Worm (Caenorhabditis elegans) whole organism, L3 larva: ENCODE data around the gene smf-1.

Experiments
- ZK546.5 ChIP-seq: sonication (generic microtip); optimal IDR thresholded peaks from 2 replicates; lab custom pipeline; 2017; ENCODE audit warnings: missing biosample characterization, missing genetic modification characterization
- aly-2 ChIP-seq: fragments of 150-350 bp; optimal IDR thresholded peaks from 2 replicates; lab custom pipeline; 2014; ENCODE audit warnings: missing biosample characterization, missing genetic modification characterization
- ama-1 ChIP-seq: fragments of 150-350 bp; optimal IDR thresholded peaks from 2 replicates; lab custom pipeline; 2018
- ceh-28 ChIP-seq: fragments of 150-350 bp; optimal IDR thresholded peaks from 2 replicates; lab custom pipeline; 2014; ENCODE audit warnings: missing biosample characterization, missing genetic modification reagents, missing genetic modification characterization
- ceh-82 ChIP-seq: fragments of 150-350 bp; optimal IDR thresholded peaks from 2 replicates; lab custom pipeline; 2014; ENCODE audit warnings: missing biosample characterization, missing genetic modification characterization
- ceh-9 ChIP-seq: sonication (generic microtip); optimal IDR thresholded peaks from 2 replicates; lab custom pipeline; 2018; ENCODE audit warnings: missing biosample characterization, missing genetic modification characterization
- egl-27 ChIP-seq: sonication (generic microtip); optimal IDR thresholded peaks from 4 replicates; lab custom pipeline; 2017; ENCODE audit warnings: missing biosample characterization, missing genetic modification reagents, missing genetic modification characterization
- egl-5 ChIP-seq: fragments of 150-350 bp; optimal IDR thresholded peaks from 2 replicates; lab custom pipeline; 2017; ENCODE audit warnings: missing biosample characterization, missing genetic modification reagents, missing genetic modification characterization, inconsistent platforms
- elt-2 ChIP-seq: sonication (generic microtip); optimal IDR thresholded peaks from 2 replicates; lab custom pipeline; 2016; ENCODE audit warnings: missing genetic modification reagents, mild to moderate bottlenecking, missing genetic modification characterization, missing compliant biosample characterization
- elt-3 ChIP-seq, 3 experiments: fragments of 150-350 bp in 1 of 3; sonication (generic microtip) in 2 of 3; optimal IDR thresholded peaks; 2 replicates in 2 of 3; 4 replicates in 1 of 3; lab custom pipeline; 2014 to 2017; ENCODE audit warnings: missing biosample characterization in 3 of 3, missing genetic modification characterization in 3 of 3
- eor-1 ChIP-seq, 2 experiments: fragments of 150-350 bp; optimal IDR thresholded peaks; 2 replicates each; lab custom pipeline; 2014 to 2018; ENCODE audit warnings: missing biosample characterization in 2 of 2, missing genetic modification characterization in 2 of 2
- fkh-10 ChIP-seq: sonication (generic microtip); optimal IDR thresholded peaks from 2 replicates; lab custom pipeline; 2017; ENCODE audit warnings: missing biosample characterization, missing genetic modification reagents, missing genetic modification characterization
- fkh-2 ChIP-seq: fragments of 150-350 bp; optimal IDR thresholded peaks from 2 replicates; lab custom pipeline; 2014; ENCODE audit warnings: missing biosample characterization, missing genetic modification reagents, missing genetic modification characterization
- hmg-11 ChIP-seq: sonication (generic microtip); optimal IDR thresholded peaks from 2 replicates; lab custom pipeline; 2016; ENCODE audit warnings: missing genetic modification characterization, missing compliant biosample characterization
- jun-1 ChIP-seq: fragments of 150-350 bp; optimal IDR thresholded peaks from 2 replicates; lab custom pipeline; 2014; ENCODE audit warnings: missing biosample characterization, missing genetic modification reagents, missing genetic modification characterization
- lin-15B ChIP-seq: fragments of 150-350 bp; optimal IDR thresholded peaks from 2 replicates; lab custom pipeline; 2014; ENCODE audit warnings: missing biosample characterization, missing genetic modification characterization
- lin-39 ChIP-seq: fragments of 150-350 bp; optimal IDR thresholded peaks from 2 replicates; lab custom pipeline; 2018; ENCODE audit warnings: missing biosample characterization, missing genetic modification reagents, missing genetic modification characterization
- lsy-12 ChIP-seq: sonication (generic microtip); optimal IDR thresholded peaks from 2 replicates; lab custom pipeline; 2016; ENCODE audit warnings: mild to moderate bottlenecking, missing genetic modification characterization, missing compliant biosample characterization
- mdl-1 ChIP-seq: fragments of 150-350 bp; optimal IDR thresholded peaks from 2 replicates; lab custom pipeline; 2014; ENCODE audit warnings: missing biosample characterization, missing genetic modification characterization
- nfya-1 ChIP-seq: sonication (generic microtip); optimal IDR thresholded peaks from 2 replicates; lab custom pipeline; 2017; ENCODE audit warnings: missing genetic modification characterization, mild to moderate bottlenecking, missing compliant biosample characterization, antibody characterized with exemption, moderate library complexity; ENCODE audit not compliant: insufficient read depth
- nhr-11 ChIP-seq: fragments of 150-350 bp; optimal IDR thresholded peaks from 2 replicates; lab custom pipeline; 2014; ENCODE audit warnings: missing biosample characterization, missing genetic modification characterization
- nhr-12 ChIP-seq: fragments of 150-350 bp; optimal IDR thresholded peaks from 2 replicates; lab custom pipeline; 2014; ENCODE audit warnings: missing biosample characterization, missing genetic modification characterization
- nhr-23 ChIP-seq: fragments of 150-350 bp; optimal IDR thresholded peaks from 2 replicates; lab custom pipeline; 2014; ENCODE audit warnings: missing biosample characterization, missing genetic modification reagents, missing genetic modification characterization
- nhr-237 ChIP-seq: fragments of 150-350 bp; optimal IDR thresholded peaks from 2 replicates; lab custom pipeline; 2014; ENCODE audit warnings: missing biosample characterization, missing genetic modification characterization
- nhr-25 ChIP-seq: sonication (generic microtip); optimal IDR thresholded peaks from 2 replicates; lab custom pipeline; 2017; ENCODE audit warnings: missing biosample characterization, missing genetic modification characterization
- nhr-28 ChIP-seq: fragments of 150-350 bp; optimal IDR thresholded peaks from 2 replicates; lab custom pipeline; 2014; ENCODE audit warnings: missing biosample characterization, missing genetic modification characterization
- nhr-43 ChIP-seq: sonication (generic microtip); optimal IDR thresholded peaks from 2 replicates; lab custom pipeline; 2016; ENCODE audit warnings: mild to moderate bottlenecking, missing genetic modification characterization, missing compliant biosample characterization; ENCODE audit not compliant: poor library complexity, severe bottlenecking
- nhr-67 ChIP-seq: fragments of 150-350 bp; optimal IDR thresholded peaks from 2 replicates; lab custom pipeline; 2014; ENCODE audit warnings: missing biosample characterization, missing genetic modification characterization
- nhr-76 ChIP-seq: fragments of 150-350 bp; sonication (generic microtip); optimal IDR thresholded peaks from 5 replicates; lab custom pipeline; 2014; ENCODE audit warnings: missing biosample characterization, missing genetic modification characterization
- nhr-77 ChIP-seq: fragments of 150-350 bp; optimal IDR thresholded peaks from 2 replicates; lab custom pipeline; 2014; ENCODE audit warnings: missing biosample characterization, missing genetic modification characterization
- pha-4 ChIP-seq: fragments of 150-350 bp; optimal IDR thresholded peaks from 2 replicates; lab custom pipeline; 2014; ENCODE audit warnings: missing biosample characterization, missing genetic modification reagents, missing genetic modification characterization
- pqm-1 ChIP-seq: fragments of 150-350 bp; optimal IDR thresholded peaks from 2 replicates; lab custom pipeline; 2017; ENCODE audit warnings: missing biosample characterization, missing genetic modification characterization, inconsistent platforms
- sea-2 ChIP-seq: fragments of 150-350 bp; sonication (generic microtip); optimal IDR thresholded peaks from 4 replicates; lab custom pipeline; 2014; ENCODE audit warnings: missing biosample characterization, missing genetic modification reagents, missing genetic modification characterization
- skn-1 ChIP-seq: fragments of 150-350 bp; optimal IDR thresholded peaks from 2 replicates; lab custom pipeline; 2014; ENCODE audit warnings: missing biosample characterization, missing genetic modification characterization
- snpc-4 ChIP-seq: fragments of 150-350 bp; optimal IDR thresholded peaks from 2 replicates; lab custom pipeline; 2014; ENCODE audit warnings: missing biosample characterization, missing genetic modification characterization
- tbx-2 ChIP-seq: sonication (generic microtip); optimal IDR thresholded peaks from 2 replicates; lab custom pipeline; 2016; ENCODE audit warnings: mild to moderate bottlenecking, missing genetic modification characterization, missing compliant biosample characterization
- unc-39 ChIP-seq: sonication (generic microtip); optimal IDR thresholded peaks from 4 replicates; lab custom pipeline; 2017; ENCODE audit warnings: missing biosample characterization, missing genetic modification characterization
- unc-62 ChIP-seq: fragments of 150-350 bp; sonication (generic microtip); optimal IDR thresholded peaks from 4 replicates; lab custom pipeline; 2014; ENCODE audit warnings: missing biosample characterization, missing genetic modification reagents, missing genetic modification characterization
- zag-1 ChIP-seq: fragments of 150-350 bp; optimal IDR thresholded peaks from 2 replicates; lab custom pipeline; 2014; ENCODE audit warnings: missing biosample characterization, missing genetic modification characterization
- ztf-11 ChIP-seq: fragments of 150-350 bp; optimal IDR thresholded peaks from 2 replicates; lab custom pipeline; 2014; ENCODE audit warnings: missing biosample characterization, missing genetic modification characterization
- ztf-4 ChIP-seq: fragments of 150-350 bp; optimal IDR thresholded peaks from 2 replicates; lab custom pipeline; 2014; ENCODE audit warnings: missing biosample characterization, missing genetic modification characterization

smf-1 gene

DNA sequence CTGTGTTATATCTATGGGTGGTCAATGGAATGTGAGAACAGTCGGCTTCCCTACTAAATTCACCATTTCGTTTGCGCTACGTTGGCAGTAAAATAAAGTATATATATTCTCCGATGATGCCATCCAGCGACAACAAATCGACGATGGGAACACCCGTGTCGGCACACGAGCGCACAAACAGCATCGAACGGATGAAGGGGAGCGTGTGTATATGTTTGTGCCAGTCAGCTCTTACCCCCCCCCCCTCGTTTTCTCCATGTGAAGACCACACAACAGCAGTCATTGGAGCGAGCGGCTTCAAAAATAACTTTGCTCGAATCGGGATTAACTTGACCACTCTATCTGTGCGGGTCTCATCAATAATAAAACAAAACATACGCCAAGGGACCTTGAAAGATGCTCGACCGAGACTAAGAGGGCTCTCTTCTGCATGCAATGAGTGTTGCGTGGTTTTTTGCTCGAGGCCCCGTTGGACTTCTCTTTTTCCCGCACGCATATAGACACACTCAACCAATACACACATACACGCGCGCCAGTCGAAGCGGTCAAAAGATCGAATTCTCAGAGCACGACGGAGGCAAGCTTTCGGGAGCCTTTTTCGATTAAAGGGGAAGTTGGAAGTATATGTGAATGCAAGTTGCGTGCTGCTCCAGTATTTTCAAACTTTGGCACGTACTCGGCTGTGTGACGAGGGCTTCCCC lies 17.6 kb upstream of the smf-1 start:
- peak; percentile 0 for TF ChIP-seq pha-4
- TF ChIP-seq fkh-10 (GFP tag; lab: Kevin White, UChicago) = peak; percentile 7
- TF ChIP-seq elt-2 (tag; lab: Kevin White, UChicago) = no peak
- no peak for TF ChIP-seq nhr-237
- no peak for TF ChIP-seq nhr-12 (tag; lab: Kevin White, UChicago)
- TF ChIP-seq aly-2 (tag; lab: Kevin White, UChicago) = no peak
- TF ChIP-seq pqm-1 = no peak
- no peak for TF ChIP-seq nhr-77 (tag; lab: Kevin White, UChicago)
- no peak for TF ChIP-seq skn-1 (tag; lab: Kevin White, UChicago)
- TF ChIP-seq eor-1 (tag; optimal IDR thresholded peaks at IDR 0.05; lab: Kevin White, UChicago) = no peak
- TF ChIP-seq fkh-2 (tag; lab: Kevin White, UChicago) = no peak
- no peak for TF ChIP-seq nhr-76
- TF ChIP-seq nhr-11 (tag; lab: Kevin White, UChicago) = no peak
- no peak for TF ChIP-seq egl-27 (tag; lab: Kevin White, UChicago)
- no peak for TF ChIP-seq sea-2 (GFP tag; lab: Kevin White, UChicago)
- TF ChIP-seq lsy-12 (tag; lab: Kevin White, UChicago) = no peak
- TF ChIP-seq zag-1 (tag; lab: Kevin White, UChicago) = no peak
- TF ChIP-seq ztf-4 (tag; lab: Kevin White, UChicago) = no peak
- TF ChIP-seq lin-39 = peak; percentile 42
- peak; percentile 19 for TF ChIP-seq unc-62 (GFP tag; lab: Kevin White, UChicago)
- TF ChIP-seq nhr-67 (tag; lab: Kevin White, UChicago) = no peak
- TF ChIP-seq nfya-1 (tag; lab: Kevin White, UChicago) = peak; percentile 49
- TF ChIP-seq nhr-43 (tag; lab: Kevin White, UChicago) = no peak
- TF ChIP-seq nhr-28 (tag; lab: Kevin White, UChicago) = no peak
- TF ChIP-seq nhr-23 (tag; lab: Kevin White, UChicago) = no peak
- TF ChIP-seq jun-1 (tag; lab: Kevin White, UChicago) = no peak
- no peak for TF ChIP-seq ama-1 (lab: Kevin White, UChicago)
- no peak for TF ChIP-seq ztf-11 (tag; lab: Kevin White, UChicago)
- TF ChIP-seq ceh-82 (tag; lab: Kevin White, UChicago) = no peak
- TF ChIP-seq tbx-2 = no peak
- TF ChIP-seq ZK546.5 = no peak
- TF ChIP-seq snpc-4 (tag; lab: Kevin White, UChicago) = no peak
- TF ChIP-seq nhr-25 (tag; lab: Kevin White, UChicago) = no peak
- no peak for TF ChIP-seq unc-39 (tag; lab: Kevin White, UChicago)
- peak; percentile 95 for TF ChIP-seq mdl-1
- peak; percentile 38 for TF ChIP-seq hmg-11 (tag; lab: Kevin White, UChicago)

DNA sequence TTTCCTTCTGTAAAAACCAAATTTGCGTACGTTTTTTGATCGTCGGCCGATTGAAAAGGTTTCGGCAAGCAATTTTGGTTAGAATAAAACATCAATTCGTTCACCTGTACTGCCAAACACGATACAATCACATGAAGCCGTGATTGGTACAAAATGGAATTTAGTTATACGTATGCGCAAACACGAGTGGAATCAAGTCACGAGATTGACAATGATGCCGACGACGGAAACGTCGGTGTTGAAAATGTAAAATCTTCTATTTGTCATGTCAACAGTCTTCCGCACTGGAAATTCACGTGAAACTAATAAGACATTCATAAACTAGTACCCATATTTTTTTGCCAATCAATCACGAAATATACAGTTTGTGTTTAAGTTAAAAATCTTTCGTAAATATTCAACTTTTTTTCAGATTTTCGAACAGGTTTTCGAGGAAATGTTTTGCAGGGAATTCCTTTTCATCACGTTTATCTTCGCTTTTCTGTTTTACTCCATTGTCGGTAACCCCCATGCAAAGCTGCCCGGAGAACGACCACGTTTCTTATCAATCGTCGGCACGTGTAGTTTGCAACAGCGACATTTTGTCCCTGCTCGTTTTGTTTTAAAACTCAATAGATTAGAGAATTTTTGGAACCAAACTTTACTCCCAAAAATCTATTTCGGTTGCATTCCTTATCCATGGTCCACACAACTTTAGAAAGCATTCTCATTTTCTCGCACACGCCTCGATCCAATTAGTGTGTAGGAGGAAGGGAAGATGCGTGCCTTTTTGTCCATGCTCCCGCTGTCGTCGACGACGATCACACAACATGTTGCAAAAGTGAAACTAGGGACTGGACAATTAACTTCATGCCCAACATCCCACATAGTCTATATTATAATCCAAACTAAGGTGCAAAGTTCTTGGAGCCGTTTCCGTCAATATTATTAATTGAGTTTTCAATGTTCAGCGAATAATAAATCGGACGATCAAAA lies 16.5 kb upstream of the smf-1 start:
- TF ChIP-seq lin-39 (peak; percentile 21), ceh-9 (tag; lab: Kevin White, UChicago) (no peak), aly-2 (tag; lab: Kevin White, UChicago) (no peak), nfya-1 (tag; lab: Kevin White, UChicago) (peak; percentile 65), egl-5 (tag; lab: Kevin White, UChicago) (peak; percentile 60), nhr-12 (tag; lab: Kevin White, UChicago) (no peak), pqm-1 (peak; percentile 41), skn-1 (tag; lab: Kevin White, UChicago) (no peak), ceh-28 (tag; lab: Kevin White, UChicago) (no peak), ceh-82 (tag; lab: Kevin White, UChicago) (no peak), sea-2 (GFP tag; lab: Kevin White, UChicago) (no peak), elt-3 (tag; optimal IDR thresholded peaks at IDR 0.05; lab: Kevin White, UChicago) (no peak), nhr-43 (tag; lab: Kevin White, UChicago) (peak; percentile 79), elt-2 (tag; lab: Kevin White, UChicago) (peak; percentile 76), jun-1 (tag; lab: Kevin White, UChicago) (peak; percentile 35), mdl-1 (peak; percentile 88), nhr-23 (tag; lab: Kevin White, UChicago) (peak; percentile 64), nhr-25 (tag; lab: Kevin White, UChicago) (peak; percentile 89), lin-15B (no peak), eor-1 (tag; optimal IDR thresholded peaks at IDR 0.05; lab: Kevin White, UChicago) (no peak)
